Fruit fly (Drosophila melanogaster) Kc167 (cell line): Measurements from ENCODE around the gene Or63a.

Source experiments
- Myc ChIP-seq: fragments of >200 bp; optimal IDR thresholded peaks from 2 replicates; lab custom pipeline; 2017; ENCODE audit warnings: missing external identifiers
- Sin3A ChIP-seq: fragments of >200 bp; optimal IDR thresholded peaks from 2 replicates; lab custom pipeline; 2018; ENCODE audit warnings: missing external identifiers
- h ChIP-seq: fragments of >200 bp; optimal IDR thresholded peaks from 3 replicates; lab custom pipeline; 2018; ENCODE audit warnings: missing external identifiers
- insv ChIP-seq: fragments of >200 bp; optimal IDR thresholded peaks from 3 replicates; lab custom pipeline; 2018; ENCODE audit warnings: missing external identifiers
- psq ChIP-seq: fragments of >200 bp; optimal IDR thresholded peaks from 2 replicates; lab custom pipeline; 2017; ENCODE audit warnings: missing external identifiers
- ttk ChIP-seq: sonication (Bioruptor generic); optimal IDR thresholded peaks from 2 replicates; lab custom pipeline; 2017; ENCODE audit warnings: missing external identifiers

DNA sequence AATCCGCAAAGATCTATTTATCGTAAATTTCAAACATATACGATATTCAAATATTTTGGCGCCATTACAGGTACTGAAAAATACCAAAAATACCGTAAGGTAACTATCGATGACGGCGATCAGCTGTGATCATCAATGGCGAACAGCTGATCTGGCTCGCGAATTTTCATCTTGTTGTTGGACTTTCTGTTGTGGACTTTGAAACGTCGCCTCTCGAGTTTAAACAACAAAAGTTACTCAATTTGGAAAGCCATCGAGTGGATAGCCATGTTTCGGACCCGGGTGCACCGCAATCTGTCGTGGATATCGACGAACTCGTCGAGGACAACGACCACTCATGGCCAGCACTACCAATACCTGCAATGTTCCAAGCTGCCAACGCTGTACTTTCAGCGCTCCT, 19.5 kb downstream of the Or63a start, which contains the start of gene CPT2:
- TF ChIP-seq Myc (lab: Kevin White, UChicago) (no peak), h (lab: Kevin White, UChicago) (no peak), ttk (lab: Kevin White, UChicago) (no peak), Sin3A (no peak), psq (lab: Kevin White, UChicago) (no peak), insv (lab: Kevin White, UChicago) (no peak)
